Worm (Caenorhabditis elegans) whole organism, L1 larva: ENCODE data around the gene Y32B12B.2.

Experiments used
- C04F5.9 ChIP-seq: sonication (generic microtip); optimal IDR thresholded peaks from 2 replicates; lab custom pipeline; 2016; ENCODE audit warnings: missing genetic modification characterization, missing compliant biosample characterization
- C34B4.2 ChIP-seq: sonication (generic microtip); optimal IDR thresholded peaks from 2 replicates; lab custom pipeline; 2017; ENCODE audit warnings: mild to moderate bottlenecking, missing genetic modification characterization, missing compliant biosample characterization
- alr-1 ChIP-seq: fragments of 200-800 bp; sonication (Bioruptor generic); optimal IDR thresholded peaks from 2 replicates; lab custom pipeline; 2018; ENCODE audit warnings: borderline replicate concordance, mild to moderate bottlenecking, missing genetic modification characterization, missing compliant biosample characterization
- ama-1 ChIP-seq: fragments of 150-350 bp; optimal IDR thresholded peaks from 2 replicates; lab custom pipeline; 2014
- ceh-63 ChIP-seq: fragments of 200-800 bp; sonication (Bioruptor generic); optimal IDR thresholded peaks from 2 replicates; lab custom pipeline; 2018; ENCODE audit warnings: mild to moderate bottlenecking, missing genetic modification characterization, missing compliant biosample characterization
- ceh-82 ChIP-seq, 3 experiments: fragments of 150-350 bp in 1 of 3; sonication (generic microtip) in 2 of 3; optimal IDR thresholded peaks; 2 replicates each; lab custom pipeline; 2014 to 2017; ENCODE audit warnings: missing biosample characterization in 3 of 3, missing genetic modification characterization in 3 of 3
- ceh-88 ChIP-seq: fragments of 200-800 bp; sonication (Bioruptor generic); IDR thresholded peaks from 2 replicates; pipeline ENCODE4 v1.3.6; 2022; ENCODE audit warnings: missing genetic modification characterization, missing compliant biosample characterization
- ceh-90 ChIP-seq: sonication (generic microtip); optimal IDR thresholded peaks from 2 replicates; lab custom pipeline; 2016; ENCODE audit warnings: missing genetic modification characterization, missing compliant biosample characterization
- ces-1 ChIP-seq: fragments of 150-350 bp; optimal IDR thresholded peaks from 2 replicates; lab custom pipeline; 2014; ENCODE audit warnings: missing biosample characterization, missing genetic modification reagents, missing genetic modification characterization
- dpl-1 ChIP-seq, 3 experiments: fragments of 150-350 bp in 2 of 3; sonication (generic microtip) in 1 of 3; optimal IDR thresholded peaks; 2 replicates each; lab custom pipeline; 2014 to 2017; ENCODE audit warnings: missing biosample characterization in 3 of 3, missing genetic modification characterization in 3 of 3, missing genetic modification reagents in 3 of 3
- dsc-1 ChIP-seq: sonication (generic microtip); optimal IDR thresholded peaks from 2 replicates; lab custom pipeline; 2016; ENCODE audit warnings: mild to moderate bottlenecking, missing genetic modification characterization, missing compliant biosample characterization
- efl-1 ChIP-seq, 4 experiments: fragments of 150-350 bp; optimal IDR thresholded peaks in 3 of 4; peaks in 1 of 4; 1 replicate in 1 of 4; 2 replicates in 3 of 4; lab custom pipeline; 2014; ENCODE audit warnings: missing biosample characterization in 2 of 4, missing genetic modification characterization in 2 of 4, missing genetic modification reagents in 2 of 4
- egl-13 ChIP-seq: sonication (generic microtip); optimal IDR thresholded peaks from 2 replicates; lab custom pipeline; 2016; ENCODE audit warnings: missing genotype, missing genetic modification reagents, missing genetic modification characterization, missing compliant biosample characterization
- egl-27 ChIP-seq, 2 experiments: fragments of 150-350 bp in 1 of 2; sonication (generic microtip); optimal IDR thresholded peaks; 3 replicates each; lab custom pipeline; 2017 to 2018; ENCODE audit warnings: missing biosample characterization in 2 of 2, missing genetic modification characterization in 2 of 2, missing genetic modification reagents in 2 of 2
- elt-3 ChIP-seq, 6 experiments: fragments of 150-350 bp in 1 of 6; sonication (generic microtip); optimal IDR thresholded peaks; 2 replicates each; lab custom pipeline; 2017 to 2018; ENCODE audit warnings: missing biosample characterization in 6 of 6, missing genetic modification characterization in 6 of 6, inconsistent platforms in 1 of 6
- fkh-10 ChIP-seq: sonication (generic microtip); optimal IDR thresholded peaks from 2 replicates; lab custom pipeline; 2017; ENCODE audit warnings: missing biosample characterization, missing genetic modification reagents, missing genetic modification characterization
- fkh-8 ChIP-seq: sonication (generic microtip); optimal IDR thresholded peaks from 2 replicates; lab custom pipeline; 2016; ENCODE audit warnings: mild to moderate bottlenecking, missing genetic modification characterization, missing compliant biosample characterization
- fos-1 ChIP-seq: fragments of 150-350 bp; optimal IDR thresholded peaks from 2 replicates; lab custom pipeline; 2014; ENCODE audit warnings: missing biosample characterization, missing genetic modification characterization
- hlh-17 ChIP-seq: fragments of 200-800 bp; sonication (Bioruptor generic); optimal IDR thresholded peaks from 2 replicates; lab custom pipeline; 2018; ENCODE audit warnings: missing genetic modification characterization, mild to moderate bottlenecking, missing compliant biosample characterization, moderate library complexity, borderline replicate concordance
- hlh-4 ChIP-seq: sonication (generic microtip); optimal IDR thresholded peaks from 2 replicates; lab custom pipeline; 2016; ENCODE audit warnings: mild to moderate bottlenecking, missing genetic modification characterization, missing compliant biosample characterization
- hpl-2 ChIP-seq: fragments of 150-350 bp; optimal IDR thresholded peaks from 2 replicates; lab custom pipeline; 2014; ENCODE audit warnings: missing biosample characterization, missing genetic modification reagents, missing genetic modification characterization
- irx-1 ChIP-seq: sonication (generic microtip); optimal IDR thresholded peaks from 2 replicates; lab custom pipeline; 2016; ENCODE audit warnings: missing genetic modification characterization, missing compliant biosample characterization
- jun-1 ChIP-seq: fragments of 150-350 bp; optimal IDR thresholded peaks from 2 replicates; lab custom pipeline; 2014; ENCODE audit warnings: missing biosample characterization, missing genetic modification reagents, missing genetic modification characterization
- lin-14 ChIP-seq: fragments of 200-800 bp; sonication (Bioruptor generic); optimal IDR thresholded peaks from 2 replicates; lab custom pipeline; 2018; ENCODE audit warnings: mild to moderate bottlenecking, missing genetic modification characterization, moderate library complexity, missing compliant biosample characterization
- lin-15B ChIP-seq: fragments of 150-350 bp; sonication (generic microtip); optimal IDR thresholded peaks from 3 replicates; lab custom pipeline; 2014; ENCODE audit warnings: missing biosample characterization, missing genetic modification characterization
- lin-35 ChIP-seq, 2 experiments: fragments of 150-350 bp; optimal IDR thresholded peaks; 2 replicates each; lab custom pipeline; 2014; ENCODE audit warnings: missing biosample characterization in 2 of 2, missing genetic modification characterization in 2 of 2, missing genetic modification reagents in 2 of 2
- lir-3 ChIP-seq: sonication (generic microtip); optimal IDR thresholded peaks from 2 replicates; lab custom pipeline; 2016; ENCODE audit warnings: mild to moderate bottlenecking, missing genetic modification characterization, moderate library complexity, missing compliant biosample characterization; ENCODE audit not compliant: poor library complexity
- mdl-1 ChIP-seq, 2 experiments: fragments of 150-350 bp; optimal IDR thresholded peaks; 2 replicates each; lab custom pipeline; 2014 to 2017; ENCODE audit warnings: missing biosample characterization in 2 of 2, missing genetic modification characterization in 2 of 2, inconsistent platforms in 1 of 2
- mef-2 ChIP-seq: fragments of 150-350 bp; optimal IDR thresholded peaks from 2 replicates; lab custom pipeline; 2014; ENCODE audit warnings: missing biosample characterization, missing genetic modification characterization
- mep-1 ChIP-seq: fragments of 150-350 bp; optimal IDR thresholded peaks from 2 replicates; lab custom pipeline; 2014; ENCODE audit warnings: missing biosample characterization, missing genetic modification characterization
- nhr-12 ChIP-seq: sonication (generic microtip); optimal IDR thresholded peaks from 2 replicates; lab custom pipeline; 2017; ENCODE audit warnings: missing biosample characterization, missing genetic modification characterization
- nhr-19 ChIP-seq: fragments of 200-800 bp; sonication (Bioruptor generic); conservative IDR thresholded peaks from 2 replicates; pipeline ENCODE4 v1.3.6; 2022; ENCODE audit warnings: missing genetic modification characterization, missing compliant biosample characterization
- nhr-237 ChIP-seq: fragments of 150-350 bp; optimal IDR thresholded peaks from 2 replicates; lab custom pipeline; 2014; ENCODE audit warnings: missing biosample characterization, missing genetic modification characterization
- nhr-76 ChIP-seq: sonication (generic microtip); optimal IDR thresholded peaks from 2 replicates; lab custom pipeline; 2017; ENCODE audit warnings: missing biosample characterization, missing genetic modification characterization
- nhr-77 ChIP-seq: fragments of 150-350 bp; optimal IDR thresholded peaks from 2 replicates; lab custom pipeline; 2014; ENCODE audit warnings: missing biosample characterization, missing genetic modification characterization
- nhr-84 ChIP-seq: sonication (generic microtip); optimal IDR thresholded peaks from 2 replicates; lab custom pipeline; 2017; ENCODE audit warnings: missing biosample characterization, missing genetic modification characterization
- nhr-85 ChIP-seq: sonication (generic microtip); peaks from one replicate; lab custom pipeline; 2016; ENCODE audit warnings: missing genetic modification characterization, inconsistent platforms, missing compliant biosample characterization
- nhr-90 ChIP-seq: sonication (generic microtip); optimal IDR thresholded peaks from 2 replicates; lab custom pipeline; 2016; ENCODE audit warnings: mild to moderate bottlenecking, missing genetic modification characterization, missing compliant biosample characterization; ENCODE audit not compliant: poor library complexity
- pax-3 ChIP-seq: fragments of 200-800 bp; sonication (Bioruptor generic); optimal IDR thresholded peaks from 2 replicates; lab custom pipeline; 2018; ENCODE audit warnings: mild to moderate bottlenecking, missing genetic modification characterization, moderate library complexity, missing compliant biosample characterization
- rnt-1 ChIP-seq: sonication (generic microtip); optimal IDR thresholded peaks from 2 replicates; lab custom pipeline; 2016; ENCODE audit warnings: mild to moderate bottlenecking, missing genetic modification characterization, moderate library complexity, missing compliant biosample characterization
- skn-1 ChIP-seq: fragments of 150-350 bp; optimal IDR thresholded peaks from 2 replicates; lab custom pipeline; 2014; ENCODE audit warnings: missing biosample characterization, missing genetic modification characterization
- snpc-4 ChIP-seq: fragments of 150-350 bp; optimal IDR thresholded peaks from 2 replicates; lab custom pipeline; 2014; ENCODE audit warnings: missing biosample characterization, missing genetic modification characterization
- snu-23 ChIP-seq: sonication (generic microtip); optimal IDR thresholded peaks from 2 replicates; lab custom pipeline; 2016; ENCODE audit warnings: missing genetic modification characterization, missing compliant biosample characterization
- sox-4 ChIP-seq: sonication (generic microtip); optimal IDR thresholded peaks from 2 replicates; lab custom pipeline; 2016; ENCODE audit warnings: missing genetic modification characterization, missing compliant biosample characterization
- swsn-7 ChIP-seq: sonication (generic microtip); optimal IDR thresholded peaks from 2 replicates; lab custom pipeline; 2016; ENCODE audit warnings: missing genetic modification characterization, missing compliant biosample characterization
- tlp-1 ChIP-seq: fragments of 150-350 bp; optimal IDR thresholded peaks from 2 replicates; lab custom pipeline; 2014; ENCODE audit warnings: missing biosample characterization, missing genetic modification characterization
- unc-130 ChIP-seq: fragments of 150-350 bp; optimal IDR thresholded peaks from 2 replicates; lab custom pipeline; 2017; ENCODE audit warnings: missing biosample characterization, missing genetic modification characterization, inconsistent platforms
- unc-30 ChIP-seq: sonication (generic microtip); optimal IDR thresholded peaks from 2 replicates; lab custom pipeline; 2017; ENCODE audit warnings: missing biosample characterization, missing genetic modification characterization
- xbp-1 ChIP-seq: sonication (generic microtip); optimal IDR thresholded peaks from 2 replicates; lab custom pipeline; 2016; ENCODE audit warnings: missing genetic modification characterization, missing compliant biosample characterization
- zag-1 ChIP-seq: fragments of 150-350 bp; optimal IDR thresholded peaks from 2 replicates; lab custom pipeline; 2014; ENCODE audit warnings: missing biosample characterization, missing genetic modification characterization
- zip-4 ChIP-seq: fragments of 200-800 bp; sonication (Bioruptor generic); optimal IDR thresholded peaks from 2 replicates; lab custom pipeline; 2018; ENCODE audit warnings: mild to moderate bottlenecking, missing genetic modification characterization, moderate library complexity, missing compliant biosample characterization
- ztf-11 ChIP-seq, 2 experiments: sonication (generic microtip); optimal IDR thresholded peaks; 2 replicates each; lab custom pipeline; 2016 to 2017; ENCODE audit warnings: missing genetic modification characterization in 2 of 2, missing biosample characterization in 1 of 2, missing compliant biosample characterization in 1 of 2
- ztf-4 ChIP-seq: fragments of 150-350 bp; optimal IDR thresholded peaks from 2 replicates; lab custom pipeline; 2014; ENCODE audit warnings: missing biosample characterization, missing genetic modification characterization

Y32B12B.2 gene

ce11 chrV:16499006-16499405 lies 39.2 kb upstream of the Y32B12B.2 start, which contains the start of gene F36D3.1:
F36D3.1 (plus strand) TSS chrV:16499352.
- TF ChIP-seq xbp-1 (peak; percentile 39), rnt-1 (peak; percentile 63), ces-1 (no peak), nhr-77 (tag; lab: Kevin White, UChicago) (no peak), zag-1 (tag; lab: Kevin White, UChicago) (no peak), pax-3 (tag; lab: Kevin White, UChicago) (no peak), hlh-4 (tag; lab: Kevin White, UChicago) (no peak), nhr-84 (tag; lab: Kevin White, UChicago) (no peak), swsn-7 (tag; lab: Kevin White, UChicago) (peak; percentile 54), fos-1 (tag; lab: Kevin White, UChicago) (no peak), jun-1 (tag; lab: Kevin White, UChicago) (no peak), unc-130 (tag; lab: Kevin White, UChicago) (peak; percentile 59), irx-1 (tag; lab: Kevin White, UChicago) (no peak), ceh-90 (tag; lab: Kevin White, UChicago) (no peak), ceh-63 (GFP tag; lab: Kevin White, UChicago) (no peak), mdl-1 (tag; optimal IDR thresholded peaks at IDR 0.05; lab: Kevin White, UChicago) (no peak), mep-1 (peak; percentile 68), C04F5.9 (tag; lab: Kevin White, UChicago) (no peak), unc-30 (no peak), egl-27 (tag; optimal IDR thresholded peaks at IDR 0.05; lab: Kevin White, UChicago) (no peak), nhr-19 (GFP tag; lab: Robert Waterston, UW) (peak; percentile 26; the same call in 1 of the 2 replicates), egl-13 (tag; lab: Kevin White, UChicago) (no peak), nhr-237 (tag; lab: Kevin White, UChicago) (no peak), elt-3 (tag; optimal IDR thresholded peaks at IDR 0.05; lab: Kevin White, UChicago) (no peak), skn-1 (tag; lab: Kevin White, UChicago) (peak; percentile 40), lin-35 (GFP tag; optimal IDR thresholded peaks at IDR 0.05; lab: Kevin White, UChicago) (peak; percentile 78 to 92), fkh-10 (GFP tag; lab: Kevin White, UChicago) (no peak), efl-1 (optimal IDR thresholded peaks at IDR 0.05; lab: Kevin White, UChicago) (peak; percentile 91 to 92), efl-1 (GFP tag; optimal IDR thresholded peaks at IDR 0.05 in 1 of 2; lab: Kevin White, UChicago) (peak; percentile 88 to 99), ztf-4 (no peak), mef-2 (tag; lab: Kevin White, UChicago) (no peak), tlp-1 (tag; lab: Kevin White, UChicago) (no peak), hlh-17 (GFP tag; lab: Kevin White, UChicago) (no peak), fkh-8 (tag; lab: Kevin White, UChicago) (no peak), sox-4 (no peak), dpl-1 (GFP tag; optimal IDR thresholded peaks at IDR 0.05; lab: Kevin White, UChicago) (peak; percentile 83 to 90 (median 85)), lir-3 (tag; lab: Kevin White, UChicago) (no peak), lin-14 (GFP tag; lab: Kevin White, UChicago) (peak; percentile 42), C34B4.2 (tag; lab: Kevin White, UChicago) (no peak), hpl-2 (GFP tag; lab: Kevin White, UChicago) (no peak), lin-15B (tag; lab: Kevin White, UChicago) (peak; percentile 26), nhr-76 (tag; lab: Kevin White, UChicago) (no peak), ama-1 (lab: Kevin White, UChicago) (no peak), zip-4 (GFP tag; lab: Kevin White, UChicago) (no peak), ztf-11 (tag; optimal IDR thresholded peaks at IDR 0.05; lab: Kevin White, UChicago) (no peak), nhr-12 (tag; lab: Kevin White, UChicago) (no peak), dsc-1 (tag; lab: Kevin White, UChicago) (peak; percentile 15), ceh-82 (tag; optimal IDR thresholded peaks at IDR 0.05; lab: Kevin White, UChicago) (peak; percentile 17 to 49 (median 28)), nhr-85 (tag; lab: Kevin White, UChicago) (no peak), nhr-90 (peak; percentile 15), snu-23 (GFP tag; lab: Kevin White, UChicago) (peak; percentile 64), ceh-88 (GFP tag; lab: Robert Waterston, UW) (no peak), alr-1 (tag; lab: Kevin White, UChicago) (no peak), snpc-4 (peak; percentile 38)
